Fruit fly (Drosophila melanogaster): ENCODE measurements around the gene Mi-2.

Mi-2 gene

dm6 chr3L:19846960-19847359 is 63.1 kb downstream of the Mi-2 start (continued):
- TF ChIP-seq Asciz (GFP tag; optimal IDR thresholded peaks at IDR 0.05) = peak; percentile 45
- TF ChIP-seq Mrtf (GFP tag; IDR thresholded peaks at IDR 0.05) = no peak
- TF ChIP-seq corto (GFP tag; optimal IDR thresholded peaks at IDR 0.05) = no peak
- no peak for TF ChIP-seq CG14050 (GFP tag; IDR thresholded peaks at IDR 0.05)
- no peak for TF ChIP-seq otp (GFP tag; IDR thresholded peaks at IDR 0.05)
- no peak for TF ChIP-seq luna (GFP tag; optimal IDR thresholded peaks at IDR 0.05)
- no peak for TF ChIP-seq CG10147 (GFP tag; optimal IDR thresholded peaks at IDR 0.05)
- TF ChIP-seq CG18599 (GFP tag; optimal IDR thresholded peaks at IDR 0.05) = peak; percentile 55
- TF ChIP-seq Med (GFP tag) = peak; percentile 13
- TF ChIP-seq ase (GFP tag; IDR thresholded peaks at IDR 0.05) = no peak
- peak; percentile 55 for TF ChIP-seq salm (tag; optimal IDR thresholded peaks at IDR 0.05)
- TF ChIP-seq CG3407 (GFP tag; optimal IDR thresholded peaks at IDR 0.05) = peak; percentile 53
- no peak for TF ChIP-seq amos (GFP tag; IDR thresholded peaks at IDR 0.05; ENCODE audit: partially characterized antibody)
- TF ChIP-seq CG13894 (tag; optimal IDR thresholded peaks at IDR 0.05) = peak; percentile 9
- TF ChIP-seq NK7.1 (GFP tag; optimal IDR thresholded peaks at IDR 0.05) = peak; percentile 34
- peak; percentile 11 for TF ChIP-seq gsb-n (tag; optimal IDR thresholded peaks at IDR 0.05)
- TF ChIP-seq CrebB (tag; optimal IDR thresholded peaks at IDR 0.05) = peak; percentile 47
- peak; percentile 10 for TF ChIP-seq dmrt99B (tag; optimal IDR thresholded peaks at IDR 0.05)
- no peak for TF ChIP-seq dan (GFP tag; IDR thresholded peaks at IDR 0.05)
- TF ChIP-seq CG17385 (GFP tag; optimal IDR thresholded peaks at IDR 0.05) = peak; percentile 14
- TF ChIP-seq CG17359 (tag; optimal IDR thresholded peaks at IDR 0.05) = peak; percentile 29
- peak; percentile 25 for TF ChIP-seq run (tag; optimal IDR thresholded peaks at IDR 0.05)
- TF ChIP-seq ATbp (GFP tag; optimal IDR thresholded peaks at IDR 0.05) = peak; percentile 85
- peak; percentile 0 for TF ChIP-seq B-H2 (GFP tag; optimal IDR thresholded peaks at IDR 0.05)
- peak; percentile 77 for TF ChIP-seq Hmr (GFP tag; optimal IDR thresholded peaks at IDR 0.05)
- no peak for TF ChIP-seq CG17568 (GFP tag; optimal IDR thresholded peaks at IDR 0.05)
- TF ChIP-seq CG2678 (tag; optimal IDR thresholded peaks at IDR 0.05) = peak; percentile 46
- peak; percentile 14 for TF ChIP-seq en (GFP tag; optimal IDR thresholded peaks at IDR 0.05)
- TF ChIP-seq CG6813 (GFP tag; optimal IDR thresholded peaks at IDR 0.05) = peak; percentile 49
- TF ChIP-seq CG7372 (GFP tag; IDR thresholded peaks at IDR 0.05) = no peak
- TF ChIP-seq Dek (tag; optimal IDR thresholded peaks at IDR 0.05) = peak; percentile 24
- no peak for TF ChIP-seq p53 (GFP tag; optimal IDR thresholded peaks at IDR 0.05)
- no peak for TF ChIP-seq bsh (GFP tag; optimal IDR thresholded peaks at IDR 0.05)
- no peak for TF ChIP-seq CG32772 (GFP tag; IDR thresholded peaks at IDR 0.05)
- TF ChIP-seq CG5180 (GFP tag; optimal IDR thresholded peaks at IDR 0.05) = peak; percentile 24
- TF ChIP-seq CG3281 (GFP tag; optimal IDR thresholded peaks at IDR 0.05) = peak; percentile 59
- peak; percentile 76 for TF ChIP-seq wek (GFP tag; optimal IDR thresholded peaks at IDR 0.05)
- TF ChIP-seq hkb (optimal IDR thresholded peaks at IDR 0.05) = no peak
- TF ChIP-seq hkb (GFP tag; IDR thresholded peaks at IDR 0.05) = peak; percentile 55; the same call in 1 of the 2 replicates
- TF ChIP-seq unpg (GFP tag; optimal IDR thresholded peaks at IDR 0.05) = peak; percentile 52
- no peak for TF ChIP-seq CG10979 (tag; optimal IDR thresholded peaks at IDR 0.05)
- no peak for TF ChIP-seq CG4730 (GFP tag; IDR thresholded peaks at IDR 0.05)
- no peak for TF ChIP-seq Trl (optimal IDR thresholded peaks at IDR 0.05)
- peak; percentile 19 for TF ChIP-seq Trl (GFP tag; optimal IDR thresholded peaks at IDR 0.05)
- TF ChIP-seq lov (optimal IDR thresholded peaks at IDR 0.05) = no peak
- TF ChIP-seq lov (GFP tag; IDR thresholded peaks at IDR 0.05) = no peak
- peak; percentile 8 for TF ChIP-seq CG12219 (GFP tag; optimal IDR thresholded peaks at IDR 0.05)
- TF ChIP-seq lab (GFP tag; optimal IDR thresholded peaks at IDR 0.05) = peak; percentile 70
- peak; percentile 38 for TF ChIP-seq org-1 (GFP tag; optimal IDR thresholded peaks at IDR 0.05)
- no peak for TF ChIP-seq CG8359 (GFP tag; optimal IDR thresholded peaks at IDR 0.05; ENCODE audit: borderline replicate concordance)
- TF ChIP-seq Fer1 (GFP tag; optimal IDR thresholded peaks at IDR 0.05) = peak; percentile 63

Measured in whole organism, embryonic.